Worm (Caenorhabditis elegans) whole organism, L3 larva: ENCODE measurements around the gene cebp-1.

Experiments used
- R02D3.7 ChIP-seq: fragments of 150-350 bp; optimal IDR thresholded peaks from 2 replicates; lab custom pipeline; 2014; ENCODE audit warnings: missing biosample characterization, missing genetic modification characterization
- ZK546.5 ChIP-seq: sonication (generic microtip); optimal IDR thresholded peaks from 2 replicates; lab custom pipeline; 2017; ENCODE audit warnings: missing biosample characterization, missing genetic modification characterization
- aly-2 ChIP-seq: fragments of 150-350 bp; optimal IDR thresholded peaks from 2 replicates; lab custom pipeline; 2014; ENCODE audit warnings: missing biosample characterization, missing genetic modification characterization
- ama-1 ChIP-seq: fragments of 150-350 bp; optimal IDR thresholded peaks from 2 replicates; lab custom pipeline; 2018
- ceh-16 ChIP-seq: sonication (generic microtip); optimal IDR thresholded peaks from 2 replicates; lab custom pipeline; 2017; ENCODE audit warnings: missing biosample characterization, missing genetic modification characterization
- ceh-28 ChIP-seq: fragments of 150-350 bp; optimal IDR thresholded peaks from 2 replicates; lab custom pipeline; 2014; ENCODE audit warnings: missing biosample characterization, missing genetic modification reagents, missing genetic modification characterization
- ceh-9 ChIP-seq: sonication (generic microtip); optimal IDR thresholded peaks from 2 replicates; lab custom pipeline; 2018; ENCODE audit warnings: missing biosample characterization, missing genetic modification characterization
- daf-12 ChIP-seq: fragments of 150-350 bp; optimal IDR thresholded peaks from 2 replicates; lab custom pipeline; 2014; ENCODE audit warnings: missing biosample characterization, missing genetic modification reagents, missing genetic modification characterization
- egl-27 ChIP-seq: sonication (generic microtip); optimal IDR thresholded peaks from 4 replicates; lab custom pipeline; 2017; ENCODE audit warnings: missing biosample characterization, missing genetic modification reagents, missing genetic modification characterization
- egl-5 ChIP-seq: fragments of 150-350 bp; optimal IDR thresholded peaks from 2 replicates; lab custom pipeline; 2017; ENCODE audit warnings: missing biosample characterization, missing genetic modification reagents, missing genetic modification characterization, inconsistent platforms
- elt-1 ChIP-seq: fragments of 150-350 bp; optimal IDR thresholded peaks from 2 replicates; lab custom pipeline; 2014; ENCODE audit warnings: missing biosample characterization, missing genetic modification characterization
- elt-2 ChIP-seq: sonication (generic microtip); optimal IDR thresholded peaks from 2 replicates; lab custom pipeline; 2016; ENCODE audit warnings: missing genetic modification reagents, mild to moderate bottlenecking, missing genetic modification characterization, missing compliant biosample characterization
- elt-3 ChIP-seq, 3 experiments: fragments of 150-350 bp in 1 of 3; sonication (generic microtip) in 2 of 3; optimal IDR thresholded peaks; 2 replicates in 2 of 3; 4 replicates in 1 of 3; lab custom pipeline; 2014 to 2017; ENCODE audit warnings: missing biosample characterization in 3 of 3, missing genetic modification characterization in 3 of 3
- eor-1 ChIP-seq, 2 experiments: fragments of 150-350 bp; optimal IDR thresholded peaks; 2 replicates each; lab custom pipeline; 2014 to 2018; ENCODE audit warnings: missing biosample characterization in 2 of 2, missing genetic modification characterization in 2 of 2
- fkh-10 ChIP-seq: sonication (generic microtip); optimal IDR thresholded peaks from 2 replicates; lab custom pipeline; 2017; ENCODE audit warnings: missing biosample characterization, missing genetic modification reagents, missing genetic modification characterization
- fkh-2 ChIP-seq: fragments of 150-350 bp; optimal IDR thresholded peaks from 2 replicates; lab custom pipeline; 2014; ENCODE audit warnings: missing biosample characterization, missing genetic modification reagents, missing genetic modification characterization
- fos-1 ChIP-seq: fragments of 150-350 bp; optimal IDR thresholded peaks from 2 replicates; lab custom pipeline; 2014; ENCODE audit warnings: missing biosample characterization, missing genetic modification characterization
- hmg-11 ChIP-seq: sonication (generic microtip); optimal IDR thresholded peaks from 2 replicates; lab custom pipeline; 2016; ENCODE audit warnings: missing genetic modification characterization, missing compliant biosample characterization
- lin-15B ChIP-seq: fragments of 150-350 bp; optimal IDR thresholded peaks from 2 replicates; lab custom pipeline; 2014; ENCODE audit warnings: missing biosample characterization, missing genetic modification characterization
- lin-39 ChIP-seq: fragments of 150-350 bp; optimal IDR thresholded peaks from 2 replicates; lab custom pipeline; 2018; ENCODE audit warnings: missing biosample characterization, missing genetic modification reagents, missing genetic modification characterization
- lsy-12 ChIP-seq: sonication (generic microtip); optimal IDR thresholded peaks from 2 replicates; lab custom pipeline; 2016; ENCODE audit warnings: mild to moderate bottlenecking, missing genetic modification characterization, missing compliant biosample characterization
- mdl-1 ChIP-seq: fragments of 150-350 bp; optimal IDR thresholded peaks from 2 replicates; lab custom pipeline; 2014; ENCODE audit warnings: missing biosample characterization, missing genetic modification characterization
- mml-1 ChIP-seq: fragments of 150-350 bp; sonication (generic microtip); optimal IDR thresholded peaks from 3 replicates; lab custom pipeline; 2014; ENCODE audit warnings: missing biosample characterization, missing genetic modification characterization
- nfya-1 ChIP-seq: sonication (generic microtip); optimal IDR thresholded peaks from 2 replicates; lab custom pipeline; 2017; ENCODE audit warnings: missing genetic modification characterization, mild to moderate bottlenecking, missing compliant biosample characterization, antibody characterized with exemption, moderate library complexity; ENCODE audit not compliant: insufficient read depth
- nhr-11 ChIP-seq: fragments of 150-350 bp; optimal IDR thresholded peaks from 2 replicates; lab custom pipeline; 2014; ENCODE audit warnings: missing biosample characterization, missing genetic modification characterization
- nhr-12 ChIP-seq: fragments of 150-350 bp; optimal IDR thresholded peaks from 2 replicates; lab custom pipeline; 2014; ENCODE audit warnings: missing biosample characterization, missing genetic modification characterization
- nhr-23 ChIP-seq: fragments of 150-350 bp; optimal IDR thresholded peaks from 2 replicates; lab custom pipeline; 2014; ENCODE audit warnings: missing biosample characterization, missing genetic modification reagents, missing genetic modification characterization
- nhr-237 ChIP-seq: fragments of 150-350 bp; optimal IDR thresholded peaks from 2 replicates; lab custom pipeline; 2014; ENCODE audit warnings: missing biosample characterization, missing genetic modification characterization
- nhr-25 ChIP-seq: sonication (generic microtip); optimal IDR thresholded peaks from 2 replicates; lab custom pipeline; 2017; ENCODE audit warnings: missing biosample characterization, missing genetic modification characterization
- nhr-67 ChIP-seq: fragments of 150-350 bp; optimal IDR thresholded peaks from 2 replicates; lab custom pipeline; 2014; ENCODE audit warnings: missing biosample characterization, missing genetic modification characterization
- nhr-76 ChIP-seq: fragments of 150-350 bp; sonication (generic microtip); optimal IDR thresholded peaks from 5 replicates; lab custom pipeline; 2014; ENCODE audit warnings: missing biosample characterization, missing genetic modification characterization
- nhr-77 ChIP-seq: fragments of 150-350 bp; optimal IDR thresholded peaks from 2 replicates; lab custom pipeline; 2014; ENCODE audit warnings: missing biosample characterization, missing genetic modification characterization
- pha-4 ChIP-seq: fragments of 150-350 bp; optimal IDR thresholded peaks from 2 replicates; lab custom pipeline; 2014; ENCODE audit warnings: missing biosample characterization, missing genetic modification reagents, missing genetic modification characterization
- pqm-1 ChIP-seq: fragments of 150-350 bp; optimal IDR thresholded peaks from 2 replicates; lab custom pipeline; 2017; ENCODE audit warnings: missing biosample characterization, missing genetic modification characterization, inconsistent platforms
- sea-2 ChIP-seq: fragments of 150-350 bp; sonication (generic microtip); optimal IDR thresholded peaks from 4 replicates; lab custom pipeline; 2014; ENCODE audit warnings: missing biosample characterization, missing genetic modification reagents, missing genetic modification characterization
- snpc-4 ChIP-seq: fragments of 150-350 bp; optimal IDR thresholded peaks from 2 replicates; lab custom pipeline; 2014; ENCODE audit warnings: missing biosample characterization, missing genetic modification characterization
- tbx-2 ChIP-seq: sonication (generic microtip); optimal IDR thresholded peaks from 2 replicates; lab custom pipeline; 2016; ENCODE audit warnings: mild to moderate bottlenecking, missing genetic modification characterization, missing compliant biosample characterization
- unc-39 ChIP-seq: sonication (generic microtip); optimal IDR thresholded peaks from 4 replicates; lab custom pipeline; 2017; ENCODE audit warnings: missing biosample characterization, missing genetic modification characterization
- unc-62 ChIP-seq: fragments of 150-350 bp; sonication (generic microtip); optimal IDR thresholded peaks from 4 replicates; lab custom pipeline; 2014; ENCODE audit warnings: missing biosample characterization, missing genetic modification reagents, missing genetic modification characterization
- zag-1 ChIP-seq: fragments of 150-350 bp; optimal IDR thresholded peaks from 2 replicates; lab custom pipeline; 2014; ENCODE audit warnings: missing biosample characterization, missing genetic modification characterization
- ztf-11 ChIP-seq: fragments of 150-350 bp; optimal IDR thresholded peaks from 2 replicates; lab custom pipeline; 2014; ENCODE audit warnings: missing biosample characterization, missing genetic modification characterization
- ztf-4 ChIP-seq: fragments of 150-350 bp; optimal IDR thresholded peaks from 2 replicates; lab custom pipeline; 2014; ENCODE audit warnings: missing biosample characterization, missing genetic modification characterization

cebp-1 gene

DNA sequence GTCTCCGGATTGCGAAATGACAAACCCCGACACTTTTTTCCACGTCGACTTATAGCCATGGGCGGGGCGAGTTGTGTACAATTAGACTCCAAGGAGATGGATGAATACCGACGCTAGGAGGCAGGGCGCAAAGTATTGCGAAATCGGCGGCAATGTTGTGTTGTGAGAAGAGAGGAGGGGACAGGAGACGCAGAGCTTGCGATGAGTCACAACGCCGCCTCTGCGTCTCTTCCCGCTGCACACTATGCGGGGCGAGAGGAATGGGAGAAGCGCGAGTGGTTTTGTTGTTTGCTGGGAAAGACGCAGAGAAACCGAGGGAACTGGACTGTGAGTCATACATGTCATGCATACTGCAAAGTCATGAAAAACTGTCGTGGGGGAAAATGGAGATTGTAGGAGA is 717 bp upstream of the cebp-1 start (continued):
- TF ChIP-seq elt-3 (tag; optimal IDR thresholded peaks at IDR 0.05; lab: Kevin White, UChicago), result peak in 2 of 3 experiments; percentile 44 to 77
- peak; percentile 86 for TF ChIP-seq sea-2
- TF ChIP-seq ZK546.5 (tag; lab: Kevin White, UChicago), result no peak
- TF ChIP-seq ceh-16 (tag; lab: Kevin White, UChicago), result no peak
- TF ChIP-seq fkh-2 (tag; lab: Kevin White, UChicago), result peak; percentile 27
- TF ChIP-seq hmg-11 (tag; lab: Kevin White, UChicago), result peak; percentile 94
- no peak for TF ChIP-seq nhr-76
- no peak for TF ChIP-seq daf-12 (tag; lab: Kevin White, UChicago)
- TF ChIP-seq ztf-4 (tag; lab: Kevin White, UChicago), result no peak
- no peak for TF ChIP-seq ceh-9 (tag; lab: Kevin White, UChicago)
- peak; percentile 93 for TF ChIP-seq lin-39
- peak; percentile 64 for TF ChIP-seq unc-62 (GFP tag; lab: Kevin White, UChicago)

DNA sequence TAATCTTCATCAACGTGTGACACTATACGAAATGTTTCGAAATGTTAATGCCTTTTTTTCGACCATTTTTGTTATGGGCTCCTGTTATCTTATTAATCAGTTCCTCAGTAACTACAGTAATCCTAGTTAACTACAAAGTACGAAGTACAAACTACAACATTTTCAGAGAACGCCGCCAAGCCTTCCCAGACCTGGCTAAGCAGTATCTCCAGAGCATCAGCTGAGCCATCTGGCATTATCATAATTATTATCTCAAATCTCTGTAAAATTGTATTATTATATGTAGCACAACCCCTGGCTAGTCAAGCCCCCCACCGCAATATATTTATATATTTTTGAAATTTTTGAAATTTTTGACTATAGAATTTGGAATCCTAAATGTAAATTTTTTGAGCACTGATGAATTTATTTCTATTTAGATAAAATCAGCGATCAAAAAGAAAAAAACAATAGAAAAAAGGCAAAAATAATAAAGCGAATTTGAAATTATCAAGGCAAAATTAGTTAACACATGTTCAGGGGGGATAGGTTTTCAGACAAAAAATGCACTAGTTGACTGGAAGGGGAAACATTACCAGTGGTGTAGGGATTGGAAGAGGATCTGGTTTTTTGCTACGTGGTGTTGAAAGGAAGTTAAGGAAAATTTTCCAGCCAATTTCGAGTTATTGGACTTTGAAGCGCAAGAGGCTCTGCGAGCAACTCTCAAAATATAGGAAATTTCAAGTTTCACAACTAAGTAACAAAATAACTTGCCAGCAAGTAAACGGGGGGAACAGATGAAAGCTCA is 1.7 kb downstream of the cebp-1 start:
- TF ChIP-seq nfya-1 (tag; lab: Kevin White, UChicago) (no peak), eor-1 (tag; optimal IDR thresholded peaks at IDR 0.05; lab: Kevin White, UChicago) (no peak), ama-1 (peak; percentile 79), nhr-23 (tag; lab: Kevin White, UChicago) (peak; percentile 1), pha-4 (peak; percentile 22), elt-2 (tag; lab: Kevin White, UChicago) (no peak), lsy-12 (tag; lab: Kevin White, UChicago) (peak; percentile 33), nhr-11 (no peak), ceh-28 (tag; lab: Kevin White, UChicago) (no peak), nhr-25 (tag; lab: Kevin White, UChicago) (peak; percentile 6), pqm-1 (tag; lab: Kevin White, UChicago) (no peak)

DNA sequence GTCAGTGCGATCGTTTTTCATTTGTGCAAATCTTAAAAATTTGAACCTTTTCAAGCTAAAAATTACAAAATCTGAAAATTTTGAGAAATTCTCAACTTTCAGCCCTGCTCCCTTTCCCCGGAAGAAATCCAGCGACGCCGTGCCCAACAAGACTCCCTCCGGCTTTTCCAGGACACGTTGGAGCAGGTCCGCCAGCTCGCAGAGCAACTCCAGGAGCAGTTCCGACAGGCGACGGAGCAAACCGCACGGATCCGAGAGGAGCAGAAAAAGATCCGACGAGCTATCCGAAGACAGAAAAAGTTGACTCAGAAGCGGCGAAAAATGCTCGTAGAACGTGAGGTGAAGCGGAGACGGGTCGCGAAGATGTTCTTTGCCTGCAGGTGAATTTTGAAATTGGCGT is 2.4 kb downstream of the cebp-1 start:
- TF ChIP-seq pha-4 (no peak), lsy-12 (tag; lab: Kevin White, UChicago) (no peak), unc-39 (tag; lab: Kevin White, UChicago) (no peak), ZK546.5 (tag; lab: Kevin White, UChicago) (no peak), elt-2 (tag; lab: Kevin White, UChicago) (no peak), fkh-2 (tag; lab: Kevin White, UChicago) (no peak), nhr-76 (no peak), nhr-67 (no peak), R02D3.7 (tag; lab: Kevin White, UChicago) (no peak), unc-62 (GFP tag; lab: Kevin White, UChicago) (no peak), nhr-25 (tag; lab: Kevin White, UChicago) (no peak), egl-27 (tag; lab: Kevin White, UChicago) (no peak), egl-5 (tag; lab: Kevin White, UChicago) (no peak), ama-1 (no peak), nfya-1 (tag; lab: Kevin White, UChicago) (no peak), snpc-4 (tag; lab: Kevin White, UChicago) (no peak)
- TF ChIP-seq, all 47 proteins: peak for 0

DNA sequence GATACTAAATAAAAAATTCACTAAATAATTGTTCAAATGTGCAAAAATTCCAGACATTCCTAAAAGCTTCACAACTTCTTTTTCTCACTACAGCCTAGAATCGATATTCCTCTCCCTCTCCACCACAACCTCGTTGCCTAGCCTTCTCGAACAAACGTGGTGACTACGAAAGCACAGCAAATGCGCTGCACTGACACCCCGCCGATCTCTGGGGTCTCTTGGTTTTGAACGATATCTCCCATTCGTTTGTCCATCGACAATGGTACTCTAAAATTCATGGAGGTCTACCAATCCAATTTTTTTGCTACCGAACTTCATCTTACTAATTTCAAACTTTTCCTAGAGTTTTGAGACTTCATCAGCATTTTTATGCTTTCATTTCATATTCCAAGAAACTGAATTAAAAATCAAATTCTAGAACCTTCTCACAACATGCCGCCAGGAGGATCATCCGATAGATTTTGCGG is 3.3 kb downstream of the cebp-1 start, which contains the start of gene W05H7.1:
TSS of gene W05H7.1 (plus strand) at position 417 of the 467 bp plus-strand sequence.
- TF ChIP-seq ztf-4 (tag; lab: Kevin White, UChicago) (no peak), nfya-1 (tag; lab: Kevin White, UChicago) (peak; percentile 73), elt-1 (tag; lab: Kevin White, UChicago) (no peak), egl-27 (tag; lab: Kevin White, UChicago) (no peak), zag-1 (no peak), eor-1 (tag; optimal IDR thresholded peaks at IDR 0.05; lab: Kevin White, UChicago) (no peak), ceh-28 (tag; lab: Kevin White, UChicago) (no peak), pha-4 (peak; percentile 62), fos-1 (tag; lab: Kevin White, UChicago) (no peak), nhr-11 (no peak), elt-2 (tag; lab: Kevin White, UChicago) (peak; percentile 15), ceh-16 (tag; lab: Kevin White, UChicago) (no peak), nhr-12 (no peak), nhr-25 (tag; lab: Kevin White, UChicago) (peak; percentile 63), hmg-11 (tag; lab: Kevin White, UChicago) (peak; percentile 56), nhr-237 (tag; lab: Kevin White, UChicago) (no peak), egl-5 (tag; lab: Kevin White, UChicago) (peak; percentile 42), mdl-1 (tag; lab: Kevin White, UChicago) (no peak), lin-39 (peak; percentile 58), mml-1 (tag; lab: Kevin White, UChicago) (no peak), lin-15B (tag; lab: Kevin White, UChicago) (peak; percentile 30), aly-2 (no peak), nhr-23 (tag; lab: Kevin White, UChicago) (peak; percentile 48), fkh-10 (no peak), sea-2 (no peak), daf-12 (tag; lab: Kevin White, UChicago) (no peak), snpc-4 (tag; lab: Kevin White, UChicago) (peak; percentile 32), ztf-11 (tag; lab: Kevin White, UChicago) (no peak), R02D3.7 (tag; lab: Kevin White, UChicago) (no peak), nhr-76 (no peak), nhr-77 (no peak), tbx-2 (tag; lab: Kevin White, UChicago) (no peak)
